Fruit fly (Drosophila melanogaster) whole organism, prepupa: ENCODE data around the gene Acp29AB.

Experiments
- Blimp-1 ChIP-seq: fragments of 200-800 bp; sonication (Bioruptor generic); optimal IDR thresholded peaks from 3 replicates; lab custom pipeline; 2017; ENCODE audit warnings: missing biosample characterization, missing genetic modification characterization, mild to moderate bottlenecking, moderate library complexity, missing genetic modification reagents
- CG10631 ChIP-seq: fragments of 200-800 bp; sonication (Bioruptor generic); optimal IDR thresholded peaks from 2 replicates; lab custom pipeline; 2016; ENCODE audit warnings: missing biosample characterization, missing genetic modification characterization
- CG10669 ChIP-seq: fragments of 200-800 bp; sonication (Bioruptor generic); optimal IDR thresholded peaks from 3 replicates; lab custom pipeline; 2018; ENCODE audit warnings: missing biosample characterization, mild to moderate bottlenecking, missing genetic modification characterization, moderate library complexity
- CG11294 ChIP-seq: fragments of 200-800 bp; sonication (Bioruptor generic); IDR thresholded peaks from 2 replicates; pipeline ENCODE4 v1.3.6; 2022; ENCODE audit warnings: missing biosample characterization, missing genetic modification characterization
- CG11762 ChIP-seq: fragments of 200-800 bp; sonication (Bioruptor generic); optimal IDR thresholded peaks from 3 replicates; lab custom pipeline; 2016; ENCODE audit warnings: missing biosample characterization, missing genetic modification characterization; ENCODE audit not compliant: insufficient read depth
- CG15336 ChIP-seq: fragments of 200-800 bp; sonication (Bioruptor generic); IDR thresholded peaks from 2 replicates; pipeline ENCODE4 v1.3.6; 2022; ENCODE audit warnings: missing biosample characterization, missing genetic modification characterization
- CG1621 ChIP-seq: fragments of 200-800 bp; sonication (Bioruptor generic); optimal IDR thresholded peaks from 3 replicates; lab custom pipeline; 2018; ENCODE audit warnings: missing biosample characterization, mild to moderate bottlenecking, missing genetic modification characterization
- CG16779 ChIP-seq: fragments of 200-800 bp; sonication (Bioruptor generic); optimal IDR thresholded peaks from 3 replicates; lab custom pipeline; 2017; ENCODE audit warnings: missing biosample characterization, mild to moderate bottlenecking, missing genetic modification characterization
- CG3032 ChIP-seq: fragments of 200-800 bp; optimal IDR thresholded peaks from 2 replicates; lab custom pipeline; 2019; ENCODE audit warnings: missing biosample characterization, mild to moderate bottlenecking, missing genetic modification characterization, moderate library complexity
- CG31627 ChIP-seq: fragments of 200-800 bp; sonication (Bioruptor generic); optimal IDR thresholded peaks from 3 replicates; lab custom pipeline; 2016; ENCODE audit warnings: missing biosample characterization, missing genetic modification characterization
- CG34406 ChIP-seq: fragments of 200-800 bp; sonication (Bioruptor generic); optimal IDR thresholded peaks from 3 replicates; lab custom pipeline; 2016; ENCODE audit warnings: missing biosample characterization, missing genetic modification characterization
- CG4318 ChIP-seq: fragments of 200-800 bp; sonication (Bioruptor generic); optimal IDR thresholded peaks from 3 replicates; lab custom pipeline; 2017; ENCODE audit warnings: missing biosample characterization, mild to moderate bottlenecking, missing genetic modification characterization
- CG6163 ChIP-seq: fragments of 200-800 bp; sonication (Bioruptor generic); IDR thresholded peaks from 3 replicates; pipeline ENCODE4 v1.3.6; 2022; ENCODE audit warnings: missing biosample characterization, missing genetic modification characterization
- CG6276 ChIP-seq: fragments of 200-800 bp; sonication (Bioruptor generic); optimal IDR thresholded peaks from 2 replicates; lab custom pipeline; 2017; ENCODE audit warnings: missing biosample characterization, mild to moderate bottlenecking, missing genetic modification characterization
- CG6792 ChIP-seq: fragments of 200-800 bp; sonication (Bioruptor generic); optimal IDR thresholded peaks from 3 replicates; lab custom pipeline; 2016; ENCODE audit warnings: missing biosample characterization, missing genetic modification characterization
- CG6854 ChIP-seq: fragments of 200-800 bp; sonication (Bioruptor generic); optimal IDR thresholded peaks from 2 replicates; lab custom pipeline; 2017; ENCODE audit warnings: missing biosample characterization, mild to moderate bottlenecking, missing genetic modification characterization
- CG7368 ChIP-seq: fragments of 200-800 bp; sonication (Bioruptor generic); optimal IDR thresholded peaks from 3 replicates; lab custom pipeline; 2016; ENCODE audit warnings: missing biosample characterization, missing genetic modification characterization
- CG8119 ChIP-seq: fragments of 200-800 bp; sonication (Bioruptor generic); IDR thresholded peaks from 3 replicates; pipeline ENCODE4 v1.3.6; 2022; ENCODE audit warnings: missing biosample characterization, missing genetic modification characterization
- CG8319 ChIP-seq: fragments of 200-800 bp; sonication (Bioruptor generic); optimal IDR thresholded peaks from 3 replicates; lab custom pipeline; 2016; ENCODE audit warnings: missing biosample characterization, missing genetic modification characterization
- CG9139 ChIP-seq: fragments of 200-800 bp; sonication (Bioruptor generic); optimal IDR thresholded peaks from 3 replicates; lab custom pipeline; 2017; ENCODE audit warnings: missing biosample characterization, mild to moderate bottlenecking, missing genetic modification characterization
- Eip78C ChIP-seq: fragments of 200-800 bp; sonication (Bioruptor generic); peaks from one replicate; lab custom pipeline; 2016; ENCODE audit warnings: missing biosample characterization, missing genetic modification characterization
- Eip93F ChIP-seq: fragments of 200-800 bp; sonication (Bioruptor generic); optimal IDR thresholded peaks from 2 replicates; lab custom pipeline; 2016; ENCODE audit warnings: missing biosample characterization, mild to moderate bottlenecking, missing genetic modification characterization
- Ets21C ChIP-seq: fragments of 200-800 bp; sonication (Bioruptor generic); optimal IDR thresholded peaks from 3 replicates; lab custom pipeline; 2016; ENCODE audit warnings: missing biosample characterization, missing genetic modification characterization
- Ets96B ChIP-seq: fragments of 200-800 bp; optimal IDR thresholded peaks from 2 replicates; lab custom pipeline; 2019; ENCODE audit warnings: missing biosample characterization, mild to moderate bottlenecking, missing genetic modification characterization, moderate library complexity
- Gug ChIP-seq: fragments of 200-800 bp; sonication (Bioruptor generic); IDR thresholded peaks from 2 replicates; pipeline ENCODE4 v1.3.6; 2022; ENCODE audit warnings: missing biosample characterization, missing genetic modification characterization
- Hr38 ChIP-seq: sonication (Bioruptor generic); optimal IDR thresholded peaks from 2 replicates; lab custom pipeline; 2016; ENCODE audit warnings: missing biosample characterization, missing genetic modification characterization
- Hr39 ChIP-seq: fragments of 200-800 bp; sonication (Bioruptor generic); optimal IDR thresholded peaks from 2 replicates; lab custom pipeline; 2016; ENCODE audit warnings: missing biosample characterization, missing genetic modification characterization
- Hr4 ChIP-seq: fragments of 200-800 bp; sonication (Bioruptor generic); optimal IDR thresholded peaks from 3 replicates; lab custom pipeline; 2016; ENCODE audit warnings: missing biosample characterization, missing genetic modification characterization
- Lpt ChIP-seq: fragments of 200-800 bp; sonication (Bioruptor generic); optimal IDR thresholded peaks from 3 replicates; lab custom pipeline; 2016; ENCODE audit warnings: missing biosample characterization, missing genetic modification characterization
- Met ChIP-seq: fragments of 200-800 bp; sonication (Bioruptor generic); optimal IDR thresholded peaks from 3 replicates; lab custom pipeline; 2016; ENCODE audit warnings: missing biosample characterization, missing genetic modification characterization
- Smox ChIP-seq: fragments of 200-800 bp; sonication (Bioruptor generic); optimal IDR thresholded peaks from 3 replicates; lab custom pipeline; 2016; ENCODE audit warnings: missing biosample characterization, missing genetic modification characterization
- Sox102F ChIP-seq: fragments of 200-800 bp; sonication (Bioruptor generic); optimal IDR thresholded peaks from 2 replicates; lab custom pipeline; 2016; ENCODE audit warnings: missing biosample characterization, mild to moderate bottlenecking, missing genetic modification characterization
- Sox14 ChIP-seq: fragments of 200-800 bp; sonication (Bioruptor generic); optimal IDR thresholded peaks from 3 replicates; lab custom pipeline; 2016; ENCODE audit warnings: missing biosample characterization, missing genetic modification characterization
- achi ChIP-seq: fragments of 200-800 bp; sonication (Bioruptor generic); optimal IDR thresholded peaks from 3 replicates; lab custom pipeline; 2016; ENCODE audit warnings: missing biosample characterization, missing genetic modification characterization
- acj6 ChIP-seq: fragments of 200-800 bp; sonication (Bioruptor generic); optimal IDR thresholded peaks from 3 replicates; lab custom pipeline; 2016; ENCODE audit warnings: missing biosample characterization, missing genetic modification characterization
- cyc ChIP-seq: fragments of 200-800 bp; sonication (Bioruptor generic); optimal IDR thresholded peaks from 3 replicates; lab custom pipeline; 2016; ENCODE audit warnings: missing biosample characterization, missing genetic modification characterization
- dac ChIP-seq: fragments of 200-800 bp; sonication (Bioruptor generic); optimal IDR thresholded peaks from 2 replicates; lab custom pipeline; 2017; ENCODE audit warnings: missing biosample characterization, mild to moderate bottlenecking, missing genetic modification characterization
- dsx ChIP-seq: fragments of 200-800 bp; optimal IDR thresholded peaks from 3 replicates; lab custom pipeline; 2019; ENCODE audit warnings: missing biosample characterization, mild to moderate bottlenecking, missing genetic modification characterization, moderate library complexity; ENCODE audit not compliant: poor library complexity, severe bottlenecking
- eg ChIP-seq: fragments of 200-800 bp; sonication (Bioruptor generic); IDR thresholded peaks from 3 replicates; pipeline ENCODE4 v1.3.6; 2022; ENCODE audit warnings: missing biosample characterization, missing genetic modification characterization
- esn ChIP-seq: fragments of 200-800 bp; sonication (Bioruptor generic); optimal IDR thresholded peaks from 2 replicates; lab custom pipeline; 2016; ENCODE audit warnings: missing biosample characterization, mild to moderate bottlenecking, missing genetic modification characterization, moderate library complexity
- fkh ChIP-seq: fragments of 200-800 bp; sonication (Bioruptor generic); optimal IDR thresholded peaks from 3 replicates; lab custom pipeline; 2017; ENCODE audit warnings: missing biosample characterization, mild to moderate bottlenecking, missing genetic modification characterization, moderate library complexity
- lz ChIP-seq: fragments of 200-800 bp; sonication (Bioruptor generic); optimal IDR thresholded peaks from 3 replicates; lab custom pipeline; 2016; ENCODE audit warnings: missing biosample characterization, missing genetic modification characterization
- net ChIP-seq: fragments of 200-800 bp; sonication (Bioruptor generic); optimal IDR thresholded peaks from 3 replicates; lab custom pipeline; 2016; ENCODE audit warnings: missing biosample characterization, missing genetic modification characterization
- spab ChIP-seq: fragments of 200-800 bp; sonication (Bioruptor generic); optimal IDR thresholded peaks from 2 replicates; lab custom pipeline; 2017; ENCODE audit warnings: missing biosample characterization, mild to moderate bottlenecking, missing genetic modification characterization, missing genetic modification reagents
- ss ChIP-seq, 2 experiments: fragments of 200-800 bp; sonication (Bioruptor generic); optimal IDR thresholded peaks; 2 replicates in 1 of 2; 3 replicates in 1 of 2; lab custom pipeline; 2017 to 2018; ENCODE audit warnings: mild to moderate bottlenecking in 2 of 2, missing biosample characterization in 2 of 2, missing genetic modification characterization in 2 of 2, moderate library complexity in 1 of 2
- svp ChIP-seq: fragments of 200-800 bp; sonication (Bioruptor generic); peaks from one replicate; lab custom pipeline; 2016; ENCODE audit warnings: missing biosample characterization, missing genetic modification characterization
- topi ChIP-seq: fragments of 200-800 bp; sonication (Bioruptor generic); optimal IDR thresholded peaks from 3 replicates; lab custom pipeline; 2016; ENCODE audit warnings: missing biosample characterization, missing genetic modification characterization
- vri ChIP-seq: fragments of 200-800 bp; sonication (Bioruptor generic); optimal IDR thresholded peaks from 3 replicates; lab custom pipeline; 2016; ENCODE audit warnings: missing biosample characterization, mild to moderate bottlenecking, missing genetic modification characterization

The Acp29AB gene

dm6 chr2L:8421717-8422116, 28.7 kb upstream of the Acp29AB start:
- TF ChIP-seq ss (GFP tag; optimal IDR thresholded peaks at IDR 0.05; lab: Kevin White, UChicago), result no peak
- TF ChIP-seq lz (GFP tag; lab: Kevin White, UChicago), result no peak
- TF ChIP-seq CG8319 (GFP tag; lab: Kevin White, UChicago), result no peak
- no peak for TF ChIP-seq CG8119 (GFP tag; lab: Robert Waterston, UW)
- no peak for TF ChIP-seq achi (GFP tag; lab: Kevin White, UChicago)
- no peak for TF ChIP-seq acj6
- TF ChIP-seq Ets21C, result no peak
- no peak for TF ChIP-seq Met
- no peak for TF ChIP-seq Blimp-1 (GFP tag; lab: Kevin White, UChicago)
- no peak for TF ChIP-seq CG6276 (GFP tag; lab: Kevin White, UChicago)
- TF ChIP-seq Hr4 (GFP tag; lab: Kevin White, UChicago), result no peak

dm6 chr2L:8420259-8420930, 27.4 kb upstream of the Acp29AB start:
- TF ChIP-seq Ets21C (no peak), CG6792 (GFP tag; lab: Kevin White, UChicago) (no peak), CG3032 (tag; lab: Kevin White, UChicago) (peak; percentile 27), CG9139 (GFP tag; lab: Kevin White, UChicago) (peak; percentile 67), Gug (GFP tag; lab: Robert Waterston, UW) (no peak), CG11762 (no peak), achi (GFP tag; lab: Kevin White, UChicago) (peak; percentile 7), CG6854 (GFP tag; lab: Kevin White, UChicago) (no peak), Sox14 (GFP tag; lab: Kevin White, UChicago) (peak; percentile 7), Lpt (GFP tag; lab: Kevin White, UChicago) (peak; percentile 6), CG31627 (GFP tag; lab: Kevin White, UChicago) (peak; percentile 2), vri (GFP tag; lab: Kevin White, UChicago) (no peak), CG34406 (GFP tag; lab: Kevin White, UChicago) (no peak), CG6163 (GFP tag; lab: Robert Waterston, UW) (peak; percentile 72; the same call in 2 of the 3 replicates), CG10669 (GFP tag; lab: Kevin White, UChicago) (peak; percentile 22), net (GFP tag; lab: Kevin White, UChicago) (no peak), Eip93F (GFP tag; lab: Kevin White, UChicago) (no peak), Hr4 (GFP tag; lab: Kevin White, UChicago) (peak; percentile 35), CG15336 (GFP tag; lab: Robert Waterston, UW) (peak; percentile 32; the same call in 1 of the 2 replicates), dsx (GFP tag; lab: Kevin White, UChicago) (peak; percentile 72), Smox (GFP tag; lab: Kevin White, UChicago) (peak; percentile 23), Blimp-1 (GFP tag; lab: Kevin White, UChicago) (no peak), CG1621 (tag; lab: Kevin White, UChicago) (peak; percentile 46), svp (GFP tag; lab: Kevin White, UChicago) (peak; percentile 72), CG8119 (GFP tag; lab: Robert Waterston, UW) (no peak), ss (GFP tag; optimal IDR thresholded peaks at IDR 0.05; lab: Kevin White, UChicago) (peak; percentile 75 to 82), Hr38 (GFP tag; lab: Kevin White, UChicago) (no peak), spab (GFP tag; lab: Kevin White, UChicago) (peak; percentile 40), CG7368 (GFP tag; lab: Kevin White, UChicago) (no peak), cyc (GFP tag; lab: Kevin White, UChicago) (no peak), dac (GFP tag; lab: Kevin White, UChicago) (no peak), acj6 (peak; percentile 14), topi (GFP tag; lab: Kevin White, UChicago) (no peak), lz (GFP tag; lab: Kevin White, UChicago) (no peak), CG11294 (GFP tag; lab: Robert Waterston, UW) (no peak), eg (peak; percentile 7; the same call in 1 of the 3 replicates), esn (GFP tag; lab: Kevin White, UChicago) (no peak), CG8319 (GFP tag; lab: Kevin White, UChicago) (no peak), CG10631 (GFP tag; lab: Kevin White, UChicago) (peak; percentile 54), Sox102F (GFP tag; lab: Kevin White, UChicago) (no peak), Eip78C (peak; percentile 67), Hr39 (GFP tag; lab: Kevin White, UChicago) (no peak), CG16779 (tag; lab: Kevin White, UChicago) (no peak), Ets96B (peak; percentile 37), fkh (GFP tag; lab: Kevin White, UChicago) (no peak), CG4318 (GFP tag; lab: Kevin White, UChicago) (no peak)
